Worm (Caenorhabditis elegans): Measurements from ENCODE around the gene par-1.
A peak's percentile ranks its signal among the peaks of the same experiment; 100 is the strongest.

The par-1 gene

DNA sequence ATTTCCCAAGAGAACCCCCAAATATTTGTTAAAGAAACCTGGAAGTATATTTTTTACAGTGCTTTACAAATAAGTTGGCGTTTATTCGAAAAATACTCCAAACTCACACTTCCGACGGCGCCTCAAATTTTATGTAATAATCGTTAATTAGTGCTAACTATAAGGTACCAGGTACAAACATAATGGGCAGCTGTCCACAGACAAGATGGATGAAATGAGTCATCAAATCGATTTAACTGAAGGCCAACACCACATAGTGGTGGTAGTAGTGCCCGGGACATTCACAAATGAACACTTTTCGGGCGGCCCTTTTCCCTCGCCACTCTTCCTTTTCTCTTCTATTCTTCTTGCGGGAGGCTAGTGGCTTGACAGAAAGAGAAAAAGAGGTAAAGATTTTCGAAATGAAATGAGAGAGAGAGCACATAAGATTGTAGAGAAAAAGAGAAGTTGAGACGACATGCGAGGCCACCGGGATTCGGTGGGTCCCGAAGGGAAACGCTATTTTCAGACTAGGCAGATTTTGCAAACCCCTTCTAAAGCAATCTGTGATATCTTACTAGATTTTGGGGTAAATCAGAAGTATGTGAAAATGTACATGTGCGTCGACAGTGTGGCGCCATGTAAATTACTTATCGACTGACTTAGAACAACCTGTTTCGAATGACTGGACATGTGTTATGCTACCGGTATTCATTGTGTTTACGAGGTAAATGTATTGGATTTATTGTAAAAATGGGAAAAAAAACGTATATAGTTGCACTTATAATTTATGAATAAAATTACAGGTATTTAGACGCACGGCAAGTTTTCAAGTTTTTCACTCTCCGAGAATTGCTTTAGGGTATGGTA is 5.7 kb downstream of the par-1 start (continued):
- TF ChIP-seq ceh-20 (GFP tag; IDR thresholded peaks at IDR 0.05), result no peak
- TF ChIP-seq daf-16 (GFP tag; optimal IDR thresholded peaks at IDR 0.05), result no peak
- no peak for TF ChIP-seq daf-16 (tag; optimal IDR thresholded peaks at IDR 0.05)
- no peak for TF ChIP-seq spr-3 (GFP tag; optimal IDR thresholded peaks at IDR 0.05)
- TF ChIP-seq madf-5 (GFP tag; IDR thresholded peaks at IDR 0.05), result no peak
- no peak for TF ChIP-seq nhr-42 (GFP tag; IDR thresholded peaks at IDR 0.05)
- TF ChIP-seq nhr-25 (tag; optimal IDR thresholded peaks at IDR 0.05; ENCODE audit: borderline replicate concordance, insufficient read depth), result peak; percentile 10
- no peak for TF ChIP-seq nhr-102 (tag; optimal IDR thresholded peaks at IDR 0.05)
- TF ChIP-seq aly-2 (tag; optimal IDR thresholded peaks at IDR 0.05), result no peak
- TF ChIP-seq nhr-6 (tag; optimal IDR thresholded peaks at IDR 0.05), result peak; percentile 61
- TF ChIP-seq spr-1 (tag; optimal IDR thresholded peaks at IDR 0.05), result no peak
- TF ChIP-seq dpl-1 (GFP tag; optimal IDR thresholded peaks at IDR 0.05), result no peak
- TF ChIP-seq ctbp-1 (GFP tag; IDR thresholded peaks at IDR 0.05), result no peak

DNA sequence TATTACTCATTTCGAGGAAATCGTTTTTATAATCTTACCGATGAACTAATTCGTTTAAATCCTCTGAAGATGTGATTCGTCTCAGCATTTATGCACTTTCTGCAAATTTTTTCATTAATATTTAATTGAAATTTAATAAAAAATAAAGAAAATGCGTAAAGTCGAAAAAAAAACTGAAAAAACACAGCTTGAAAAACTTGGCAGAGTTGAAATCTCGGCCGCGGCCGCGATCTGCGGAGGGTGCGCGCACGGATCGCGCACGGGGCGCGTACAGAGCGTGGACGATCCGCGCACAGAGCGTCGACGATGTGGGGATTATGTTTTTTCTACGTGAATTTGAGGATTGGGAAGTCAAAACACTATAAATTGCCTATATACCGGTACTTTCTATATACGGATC is 7.4 kb downstream of the par-1 start, which contains the start of gene AH10.4:
Gene AH10.4, minus strand, starts transcription at position 101 of the 400 bp plus-strand sequence.
- peak; percentile 42; the same call in 1 of the 2 replicates for TF ChIP-seq set-16 (GFP tag; IDR thresholded peaks at IDR 0.05)

DNA sequence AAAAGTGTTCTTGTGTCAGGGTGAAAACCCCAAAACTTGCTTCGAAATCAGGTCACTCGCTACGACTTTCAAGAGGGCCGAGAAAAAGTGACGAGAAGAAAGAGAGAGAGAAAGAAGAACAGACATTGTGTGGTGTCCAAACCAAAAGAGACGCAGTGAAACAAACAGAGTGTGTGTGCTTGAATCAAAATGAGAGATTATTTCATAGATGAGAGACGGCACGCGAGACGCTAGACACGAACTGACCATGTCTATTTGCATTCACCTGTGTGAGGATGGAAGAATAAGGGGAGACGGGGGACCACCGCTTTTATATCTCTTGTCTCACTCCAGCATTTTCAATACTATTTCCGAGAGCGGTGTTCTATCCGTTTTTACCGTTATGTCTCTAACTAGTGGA is 9.0 kb downstream of the par-1 start:
- TF ChIP-seq mes-2 (tag; optimal IDR thresholded peaks at IDR 0.05; ENCODE audit: poor library complexity, severe bottlenecking) (peak; percentile 54), egl-43 (GFP tag; IDR thresholded peaks at IDR 0.05) (0 out of 2 replicates have a peak, but pooled peaks have one; percentile 47), dmd-6 (GFP tag; IDR thresholded peaks at IDR 0.05) (peak; percentile 68), lin-39 (tag; optimal IDR thresholded peaks at IDR 0.05) (no peak), hlh-30 (tag; optimal IDR thresholded peaks at IDR 0.05; ENCODE audit: insufficient read depth) (peak; percentile 75), lsy-2 (tag; optimal IDR thresholded peaks at IDR 0.05) (peak; percentile 33 to 69), dpl-1 (GFP tag; optimal IDR thresholded peaks at IDR 0.05) (peak; percentile 48), nhr-6 (tag; optimal IDR thresholded peaks at IDR 0.05) (peak; percentile 97), F37D6.2 (tag; optimal IDR thresholded peaks at IDR 0.05) (no peak), nhr-41 (GFP tag; IDR thresholded peaks at IDR 0.05) (no peak), T26A8.4 (GFP tag; IDR thresholded peaks at IDR 0.05) (peak; percentile 35; the same call in 1 of the 2 replicates), madf-5 (GFP tag; IDR thresholded peaks at IDR 0.05) (no peak), nhr-10 (tag; optimal IDR thresholded peaks at IDR 0.05) (no peak), nhr-28 (tag; optimal IDR thresholded peaks at IDR 0.05) (peak; percentile 83), pha-4 (GFP tag; IDR thresholded peaks at IDR 0.05) (no peak), pha-4 (tag; optimal IDR thresholded peaks at IDR 0.05) (peak; percentile 67), Y75B8A.6 (GFP tag; IDR thresholded peaks at IDR 0.05) (no peak), lin-1 (GFP tag; IDR thresholded peaks at IDR 0.05) (no peak), dve-1 (tag; optimal IDR thresholded peaks at IDR 0.05; ENCODE audit: insufficient read depth) (peak; percentile 65), unc-62 (GFP tag; optimal IDR thresholded peaks at IDR 0.05 in 1 of 2) (peak in 1 of 2 experiments; percentile 74), unc-62 (tag; optimal IDR thresholded peaks at IDR 0.05) (no peak), ceh-28 (tag; optimal IDR thresholded peaks at IDR 0.05) (no peak), nhr-77 (tag; optimal IDR thresholded peaks at IDR 0.05) (peak; percentile 61), saeg-2 (GFP tag; IDR thresholded peaks at IDR 0.05) (no peak), ceh-20 (GFP tag; IDR thresholded peaks at IDR 0.05) (no peak), tag-97 (GFP tag; IDR thresholded peaks at IDR 0.05) (no peak), cey-2 (tag; optimal IDR thresholded peaks at IDR 0.05; ENCODE audit: borderline replicate concordance, insufficient read depth) (no peak), aha-1 (tag) (peak; percentile 84), spr-3 (GFP tag; optimal IDR thresholded peaks at IDR 0.05) (no peak), mep-1 (tag; optimal IDR thresholded peaks at IDR 0.05) (peak; percentile 78), F49E8.2 (tag; optimal IDR thresholded peaks at IDR 0.05; ENCODE audit: borderline replicate concordance) (no peak), mdl-1 (tag; optimal IDR thresholded peaks at IDR 0.05) (peak; percentile 53 to 90), lin-38 (GFP tag; IDR thresholded peaks at IDR 0.05) (0 out of 2 replicates have a peak, but pooled peaks have one; percentile 27), rbr-2 (tag; optimal IDR thresholded peaks at IDR 0.05) (peak; percentile 58), nhr-48 (tag; optimal IDR thresholded peaks at IDR 0.05) (peak; percentile 53), hmg-1.1 (GFP tag; IDR thresholded peaks at IDR 0.05) (peak; percentile 62)

Measured in whole organism, L4 larva.